Fruit fly (Drosophila melanogaster): ENCODE data around the gene Mcm6.

Gene Mcm6

dm6 chrX:6696467-6696866 is 22.3 kb downstream of the Mcm6 start (continued):
- peak; percentile 71 for TF ChIP-seq CG17385 (GFP tag; optimal IDR thresholded peaks at IDR 0.05)
- TF ChIP-seq Chrac-16 (GFP tag; optimal IDR thresholded peaks at IDR 0.05) = peak; percentile 33
- no peak for TF ChIP-seq jing (GFP tag; optimal IDR thresholded peaks at IDR 0.05)
- TF ChIP-seq sisA (GFP tag; IDR thresholded peaks at IDR 0.05) = peak; percentile 25; the same call in 1 of the 2 replicates
- TF ChIP-seq seq (GFP tag; IDR thresholded peaks at IDR 0.05) = peak; percentile 75
- TF ChIP-seq klu (GFP tag; IDR thresholded peaks at IDR 0.05) = no peak
- 0 out of 3 replicates have a peak, but pooled peaks have one; percentile 49 for TF ChIP-seq Mrtf (GFP tag; IDR thresholded peaks at IDR 0.05)
- peak; percentile 49; the same call in 1 of the 3 replicates for TF ChIP-seq Dbx (GFP tag; IDR thresholded peaks at IDR 0.05)
- peak; percentile 44 for TF ChIP-seq her (GFP tag; optimal IDR thresholded peaks at IDR 0.05)
- TF ChIP-seq maf-S (GFP tag; optimal IDR thresholded peaks at IDR 0.05) = no peak
- peak; percentile 47; the same call in 1 of the 2 replicates for TF ChIP-seq ttk (GFP tag; IDR thresholded peaks at IDR 0.05)
- TF ChIP-seq toy (GFP tag; IDR thresholded peaks at IDR 0.05) = no peak
- peak; percentile 73 for TF ChIP-seq BtbVII (GFP tag; optimal IDR thresholded peaks at IDR 0.05)
- peak; percentile 33 for TF ChIP-seq CG1792 (GFP tag; optimal IDR thresholded peaks at IDR 0.05)
- TF ChIP-seq CG15479 (GFP tag; optimal IDR thresholded peaks at IDR 0.05) = no peak
- no peak for TF ChIP-seq Lim3 (GFP tag; IDR thresholded peaks at IDR 0.05)
- peak; percentile 57 for TF ChIP-seq CG8388 (GFP tag; optimal IDR thresholded peaks at IDR 0.05)
- TF ChIP-seq ftz-f1 (GFP tag; optimal IDR thresholded peaks at IDR 0.05) = no peak
- TF ChIP-seq otp (GFP tag; IDR thresholded peaks at IDR 0.05) = peak; percentile 65; the same call in 1 of the 3 replicates
- TF ChIP-seq dm (GFP tag; optimal IDR thresholded peaks at IDR 0.05) = no peak
- peak; percentile 68 for TF ChIP-seq CoRest (tag; optimal IDR thresholded peaks at IDR 0.05)
- TF ChIP-seq CG8089 (GFP tag; optimal IDR thresholded peaks at IDR 0.05) = peak; percentile 29
- no peak for TF ChIP-seq CG4360 (GFP tag; IDR thresholded peaks at IDR 0.05)
- TF ChIP-seq CG31224 (GFP tag; IDR thresholded peaks at IDR 0.05) = no peak
- peak; percentile 37 for TF ChIP-seq Dip3 (GFP tag; optimal IDR thresholded peaks at IDR 0.05)
- peak in 1 of 2 experiments; percentile 8 for TF ChIP-seq Hr78 (GFP tag; optimal IDR thresholded peaks at IDR 0.05)
- peak; percentile 55 for TF ChIP-seq Ada2b (GFP tag; IDR thresholded peaks at IDR 0.05)
- 0 out of 3 replicates have a peak, but pooled peaks have one; percentile 29 for TF ChIP-seq CG11093 (GFP tag; IDR thresholded peaks at IDR 0.05)
- TF ChIP-seq fu2 (GFP tag; optimal IDR thresholded peaks at IDR 0.05) = peak; percentile 22
- TF ChIP-seq insv (GFP tag; optimal IDR thresholded peaks at IDR 0.05) = peak in 1 of 2 experiments; percentile 31
- TF ChIP-seq CG2712 (tag; optimal IDR thresholded peaks at IDR 0.05) = peak; percentile 70
- TF ChIP-seq CG1647 (GFP tag; optimal IDR thresholded peaks at IDR 0.05) = peak; percentile 39
- peak; percentile 83 for TF ChIP-seq CG34376 (GFP tag; optimal IDR thresholded peaks at IDR 0.05)
- 0 out of 2 replicates have a peak, but pooled peaks have one; percentile 16 for TF ChIP-seq wor (GFP tag; IDR thresholded peaks at IDR 0.05)
- no peak for TF ChIP-seq D (optimal IDR thresholded peaks at IDR 0.05)
- peak; percentile 30 for TF ChIP-seq D (GFP tag; optimal IDR thresholded peaks at IDR 0.05)
- TF ChIP-seq CG43689 (GFP tag; IDR thresholded peaks at IDR 0.05) = 0 out of 2 replicates have a peak, but pooled peaks have one; percentile 21
- no peak for TF ChIP-seq CG31365 (tag; optimal IDR thresholded peaks at IDR 0.05)
- TF ChIP-seq Stat92E (GFP tag; optimal IDR thresholded peaks at IDR 0.05) = no peak
- no peak for TF ChIP-seq CG34224 (GFP tag; IDR thresholded peaks at IDR 0.05; ENCODE audit: partially characterized antibody)
- peak; percentile 50 for TF ChIP-seq Nf-YB (GFP tag; optimal IDR thresholded peaks at IDR 0.05)
- no peak for TF ChIP-seq knrl (GFP tag; IDR thresholded peaks at IDR 0.05; ENCODE audit: partially characterized antibody)
- TF ChIP-seq CG9876 (GFP tag; optimal IDR thresholded peaks at IDR 0.05) = no peak
- peak; percentile 20 for TF ChIP-seq CG15011 (GFP tag; optimal IDR thresholded peaks at IDR 0.05)
- no peak for TF ChIP-seq cad (GFP tag; optimal IDR thresholded peaks at IDR 0.05)
- TF ChIP-seq gfzf (GFP tag; optimal IDR thresholded peaks at IDR 0.05) = no peak
- peak; percentile 48 for TF ChIP-seq CG10431 (GFP tag; optimal IDR thresholded peaks at IDR 0.05)
- TF ChIP-seq CkIIα-i1 (GFP tag; IDR thresholded peaks at IDR 0.05) = no peak
- TF ChIP-seq nmo (GFP tag; optimal IDR thresholded peaks at IDR 0.05) = peak; percentile 54
- peak; percentile 71 for TF ChIP-seq CG15514 (GFP tag; optimal IDR thresholded peaks at IDR 0.05)
- peak; percentile 73 for TF ChIP-seq CG3281 (GFP tag; optimal IDR thresholded peaks at IDR 0.05)
